Worm (Caenorhabditis elegans): ENCODE data around the gene T21D12.7.
A peak's percentile ranks its signal among the peaks of the same experiment; 100 is the strongest.

ce11 chrIV:305101-305500 lies 13.8 kb upstream of the T21D12.7 start:
- TF ChIP-seq egl-27 (tag; optimal IDR thresholded peaks at IDR 0.05) = no peak
- no peak for TF ChIP-seq egl-43 (GFP tag; IDR thresholded peaks at IDR 0.05)
- TF ChIP-seq ztf-11 (tag; optimal IDR thresholded peaks at IDR 0.05) = no peak
- TF ChIP-seq zfp-2 (tag; optimal IDR thresholded peaks at IDR 0.05) = no peak
- peak; percentile 42 for TF ChIP-seq nhr-28 (tag; optimal IDR thresholded peaks at IDR 0.05)
- TF ChIP-seq hlh-30 (tag; optimal IDR thresholded peaks at IDR 0.05; ENCODE audit: insufficient read depth) = no peak
- TF ChIP-seq lin-39 (tag; optimal IDR thresholded peaks at IDR 0.05) = no peak
- TF ChIP-seq nhr-102 (tag; optimal IDR thresholded peaks at IDR 0.05) = no peak
- no peak for TF ChIP-seq arid-1 (GFP tag; conservative IDR thresholded peaks at IDR 0.05)
- TF ChIP-seq F49E8.2 (tag; optimal IDR thresholded peaks at IDR 0.05; ENCODE audit: borderline replicate concordance) = no peak
- no peak for TF ChIP-seq nhr-11 (tag; optimal IDR thresholded peaks at IDR 0.05)
- TF ChIP-seq madf-9 (GFP tag; conservative IDR thresholded peaks at IDR 0.05) = no peak
- TF ChIP-seq snpc-4 (tag; optimal IDR thresholded peaks at IDR 0.05) = no peak

All from whole organism, L4 larva.